Worm (Caenorhabditis elegans) whole organism, L3 larva: ENCODE data around the gene F37C12.21.

Experiments
- fkh-2 ChIP-seq: fragments of 150-350 bp; optimal IDR thresholded peaks from 2 replicates; lab custom pipeline; 2014; ENCODE audit warnings: missing biosample characterization, missing genetic modification reagents, missing genetic modification characterization
- fos-1 ChIP-seq: fragments of 150-350 bp; optimal IDR thresholded peaks from 2 replicates; lab custom pipeline; 2014; ENCODE audit warnings: missing biosample characterization, missing genetic modification characterization
- pqm-1 ChIP-seq: fragments of 150-350 bp; optimal IDR thresholded peaks from 2 replicates; lab custom pipeline; 2017; ENCODE audit warnings: missing biosample characterization, missing genetic modification characterization, inconsistent platforms
- tbx-2 ChIP-seq: sonication (generic microtip); optimal IDR thresholded peaks from 2 replicates; lab custom pipeline; 2016; ENCODE audit warnings: mild to moderate bottlenecking, missing genetic modification characterization, missing compliant biosample characterization

ce11 chrIII:7167568-7167937 is 20.6 kb upstream of the F37C12.21 start, which contains the start of gene acs-4:
- TF ChIP-seq tbx-2 (no peak), fos-1 (tag; lab: Kevin White, UChicago) (no peak), fkh-2 (tag; lab: Kevin White, UChicago) (no peak), pqm-1 (tag; lab: Kevin White, UChicago) (no peak)
